Fruit fly (Drosophila melanogaster) whole organism, embryonic: ENCODE measurements around the gene heix.

Source experiments
- B-H2 ChIP-seq: fragments of 200-800 bp; sonication (Bioruptor generic); optimal IDR thresholded peaks from 2 replicates; lab custom pipeline; 2018; ENCODE audit warnings: missing biosample characterization, mild to moderate bottlenecking, missing genetic modification characterization
- Blimp-1 ChIP-seq: fragments of 200-800 bp; sonication (Bioruptor generic); optimal IDR thresholded peaks from 3 replicates; lab custom pipeline; 2018; ENCODE audit warnings: missing biosample characterization, missing genetic modification characterization, mild to moderate bottlenecking, moderate library complexity, missing genetic modification reagents
- CG11456 ChIP-seq: fragments of 200-800 bp; sonication (Bioruptor generic); IDR thresholded peaks from 3 replicates; pipeline ENCODE4 v1.3.6; 2022; ENCODE audit warnings: missing biosample characterization, missing genetic modification characterization
- CG13123 ChIP-seq: fragments of 200-800 bp; sonication (Bioruptor generic); optimal IDR thresholded peaks from 2 replicates; lab custom pipeline; 2016; ENCODE audit warnings: missing biosample characterization, missing genetic modification characterization
- CG14014 ChIP-seq: fragments of 200-800 bp; sonication (Bioruptor generic); IDR thresholded peaks from 2 replicates; pipeline ENCODE4 v1.3.6; 2022; ENCODE audit warnings: missing biosample characterization, missing genetic modification characterization
- CG15011 ChIP-seq: fragments of 200-800 bp; sonication (Bioruptor generic); optimal IDR thresholded peaks from 3 replicates; lab custom pipeline; 2018; ENCODE audit warnings: missing biosample characterization, mild to moderate bottlenecking, missing genetic modification characterization
- CG1603 ChIP-seq: fragments of 200-800 bp; sonication (Bioruptor generic); optimal IDR thresholded peaks from 2 replicates; lab custom pipeline; 2019; ENCODE audit warnings: missing biosample characterization, mild to moderate bottlenecking, missing genetic modification characterization, moderate library complexity
- CG17361 ChIP-seq: fragments of 200-800 bp; sonication (Bioruptor generic); IDR thresholded peaks from 3 replicates; pipeline ENCODE4 v1.3.6; 2022; ENCODE audit warnings: missing biosample characterization, missing genetic modification characterization
- CG17385 ChIP-seq: fragments of 200-800 bp; sonication (Bioruptor generic); optimal IDR thresholded peaks from 3 replicates; lab custom pipeline; 2018; ENCODE audit warnings: missing biosample characterization, mild to moderate bottlenecking, missing genetic modification characterization
- CG31224 ChIP-seq: fragments of 200-800 bp; sonication (Bioruptor generic); IDR thresholded peaks from 2 replicates; pipeline ENCODE4 v1.3.6; 2022; ENCODE audit warnings: missing biosample characterization, missing genetic modification characterization
- CG3163 ChIP-seq: fragments of 200-800 bp; sonication (Bioruptor generic); optimal IDR thresholded peaks from 3 replicates; lab custom pipeline; 2016; ENCODE audit warnings: missing biosample characterization, missing genetic modification characterization
- CG4424 ChIP-seq: fragments of 200-800 bp; sonication (Bioruptor generic); optimal IDR thresholded peaks from 3 replicates; lab custom pipeline; 2016; ENCODE audit warnings: missing biosample characterization, missing genetic modification characterization
- CG6791 ChIP-seq: fragments of 200-800 bp; sonication (Bioruptor generic); IDR thresholded peaks from 3 replicates; pipeline ENCODE4 v1.3.6; 2022; ENCODE audit warnings: missing biosample characterization, missing genetic modification characterization; ENCODE audit not compliant: partially characterized antibody
- CG7786 ChIP-seq: fragments of 200-800 bp; sonication (Bioruptor generic); optimal IDR thresholded peaks from 2 replicates; lab custom pipeline; 2016; ENCODE audit warnings: missing biosample characterization, missing genetic modification characterization
- CG8478 ChIP-seq: fragments of >200 bp; optimal IDR thresholded peaks from 2 replicates; lab custom pipeline; 2018
- CG9876 ChIP-seq: fragments of 200-800 bp; sonication (Bioruptor generic); optimal IDR thresholded peaks from 2 replicates; lab custom pipeline; 2016; ENCODE audit warnings: missing biosample characterization, missing genetic modification characterization
- Deaf1 ChIP-seq: fragments of 200-800 bp; optimal IDR thresholded peaks from 3 replicates; lab custom pipeline; 2019; ENCODE audit warnings: missing biosample characterization, mild to moderate bottlenecking, missing genetic modification characterization, moderate library complexity
- Dll ChIP-seq: fragments of 200-800 bp; sonication (Bioruptor generic); IDR thresholded peaks from 4 replicates; pipeline ENCODE4 v1.3.6; 2022; ENCODE audit warnings: missing biosample characterization, missing genetic modification characterization; ENCODE audit not compliant: partially characterized antibody
- Ets97D ChIP-seq: fragments of 200-800 bp; sonication (Bioruptor generic); optimal IDR thresholded peaks from 3 replicates; lab custom pipeline; 2016; ENCODE audit warnings: missing biosample characterization, missing genetic modification characterization
- HLH4C ChIP-seq: fragments of 200-800 bp; sonication (Bioruptor generic); IDR thresholded peaks from 3 replicates; pipeline ENCODE4 v1.3.6; 2022; ENCODE audit warnings: missing biosample characterization, missing genetic modification characterization; ENCODE audit not compliant: partially characterized antibody
- HLHmδ ChIP-seq: fragments of 200-800 bp; sonication (Bioruptor generic); optimal IDR thresholded peaks from 2 replicates; lab custom pipeline; 2018; ENCODE audit warnings: missing biosample characterization, mild to moderate bottlenecking, missing genetic modification characterization, moderate library complexity
- Lim3 ChIP-seq: fragments of 200-800 bp; sonication (Bioruptor generic); IDR thresholded peaks from 2 replicates; pipeline ENCODE4 v1.3.6; 2022; ENCODE audit warnings: missing biosample characterization, missing genetic modification characterization
- MBD-R2 ChIP-seq: fragments of 200-800 bp; sonication (Bioruptor generic); IDR thresholded peaks from 2 replicates; pipeline ENCODE4 v1.3.6; 2022; ENCODE audit warnings: missing biosample characterization, missing genetic modification characterization
- Mad ChIP-seq: fragments of 200-800 bp; sonication (Bioruptor generic); optimal IDR thresholded peaks from 2 replicates; lab custom pipeline; 2016; ENCODE audit warnings: missing biosample characterization, missing genetic modification characterization
- Meics ChIP-seq: fragments of 200-800 bp; sonication (Bioruptor generic); optimal IDR thresholded peaks from 2 replicates; lab custom pipeline; 2017; ENCODE audit warnings: missing biosample characterization, mild to moderate bottlenecking, missing genetic modification characterization
- Nf-YC ChIP-seq: fragments of 200-800 bp; optimal IDR thresholded peaks from 3 replicates; lab custom pipeline; 2019; ENCODE audit warnings: missing biosample characterization, mild to moderate bottlenecking, missing genetic modification characterization, moderate library complexity
- NfI ChIP-seq: fragments of 200-800 bp; sonication (Bioruptor generic); optimal IDR thresholded peaks from 3 replicates; lab custom pipeline; 2018; ENCODE audit warnings: missing biosample characterization, mild to moderate bottlenecking, missing genetic modification characterization, moderate library complexity
- Rfx ChIP-seq: fragments of 200-800 bp; sonication (Bioruptor generic); IDR thresholded peaks from 2 replicates; pipeline ENCODE4 v1.3.6; 2022; ENCODE audit warnings: missing biosample characterization, missing genetic modification characterization
- Sry-δ ChIP-seq: fragments of 200-800 bp; sonication (Bioruptor generic); optimal IDR thresholded peaks from 2 replicates; lab custom pipeline; 2016; ENCODE audit warnings: missing biosample characterization, missing genetic modification characterization
- ase ChIP-seq: fragments of 200-800 bp; sonication (Bioruptor generic); IDR thresholded peaks from 3 replicates; pipeline ENCODE4 v1.3.6; 2022; ENCODE audit warnings: missing biosample characterization, missing genetic modification characterization
- croc ChIP-seq: fragments of 200-800 bp; sonication (Bioruptor generic); conservative IDR thresholded peaks from 3 replicates; pipeline ENCODE4 v1.3.6; 2022; ENCODE audit warnings: missing biosample characterization, missing genetic modification characterization
- crp ChIP-seq, 2 experiments: fragments of 200-800 bp; sonication (Bioruptor generic); optimal IDR thresholded peaks; 2 replicates in 1 of 2; 3 replicates in 1 of 2; lab custom pipeline; 2017; ENCODE audit warnings: missing biosample characterization in 2 of 2, missing genetic modification characterization in 2 of 2, mild to moderate bottlenecking in 1 of 2, moderate library complexity in 1 of 2
- dan ChIP-seq: fragments of 200-800 bp; sonication (Bioruptor generic); IDR thresholded peaks from 2 replicates; pipeline ENCODE4 v1.3.6; 2022; ENCODE audit warnings: missing biosample characterization, missing genetic modification characterization
- disco-r ChIP-seq: fragments of 200-800 bp; sonication (Bioruptor generic); optimal IDR thresholded peaks from 2 replicates; lab custom pipeline; 2016; ENCODE audit warnings: missing biosample characterization, missing genetic modification characterization
- fd102C ChIP-seq: fragments of 200-800 bp; sonication (Bioruptor generic); optimal IDR thresholded peaks from 2 replicates; lab custom pipeline; 2018; ENCODE audit warnings: missing biosample characterization, mild to moderate bottlenecking, missing genetic modification characterization, moderate library complexity
- ham ChIP-seq: fragments of 200-800 bp; sonication (Bioruptor generic); IDR thresholded peaks from 2 replicates; pipeline ENCODE4 v1.3.6; 2022; ENCODE audit warnings: missing biosample characterization, missing genetic modification characterization
- mld ChIP-seq: fragments of 200-800 bp; sonication (Bioruptor generic); IDR thresholded peaks from 3 replicates; pipeline ENCODE4 v1.3.6; 2022; ENCODE audit warnings: missing biosample characterization, missing genetic modification characterization; ENCODE audit not compliant: partially characterized antibody
- nerfin-2 ChIP-seq: fragments of 200-800 bp; sonication (Bioruptor generic); IDR thresholded peaks from 2 replicates; pipeline ENCODE4 v1.3.6; 2022; ENCODE audit warnings: missing biosample characterization, missing genetic modification characterization; ENCODE audit not compliant: partially characterized antibody
- nom ChIP-seq: fragments of 200-800 bp; sonication (Bioruptor generic); optimal IDR thresholded peaks from 2 replicates; lab custom pipeline; 2017; ENCODE audit warnings: missing biosample characterization, missing genetic modification characterization, mild to moderate bottlenecking, moderate library complexity, missing genetic modification reagents
- odd ChIP-seq: fragments of 200-800 bp; sonication (Bioruptor generic); optimal IDR thresholded peaks from 2 replicates; lab custom pipeline; 2017; ENCODE audit warnings: missing biosample characterization, mild to moderate bottlenecking, missing genetic modification characterization
- pita ChIP-seq: fragments of 200-800 bp; sonication (Bioruptor generic); optimal IDR thresholded peaks from 2 replicates; lab custom pipeline; 2017; ENCODE audit warnings: missing biosample characterization, mild to moderate bottlenecking, missing genetic modification characterization
- sc ChIP-seq, 3 experiments: fragments of >200 bp in 2 of 3; fragments of 200-800 bp in 1 of 3; sonication (Bioruptor generic) in 1 of 3; optimal IDR thresholded peaks; 2 replicates in 2 of 3; 3 replicates in 1 of 3; lab custom pipeline; 2017; ENCODE audit warnings: mild to moderate bottlenecking in 1 of 3, missing biosample characterization in 1 of 3, missing genetic modification characterization in 1 of 3, missing genetic modification reagents in 1 of 3
- shn ChIP-seq: fragments of 200-800 bp; sonication (Bioruptor generic); optimal IDR thresholded peaks from 3 replicates; lab custom pipeline; 2016; ENCODE audit warnings: missing biosample characterization, missing genetic modification characterization
- sisA ChIP-seq: fragments of 200-800 bp; sonication (Bioruptor generic); IDR thresholded peaks from 2 replicates; pipeline ENCODE4 v1.3.6; 2022; ENCODE audit warnings: missing biosample characterization, missing genetic modification characterization
- slou ChIP-seq: fragments of 200-800 bp; sonication (Bioruptor generic); optimal IDR thresholded peaks from 3 replicates; lab custom pipeline; 2016; ENCODE audit warnings: missing biosample characterization, missing genetic modification characterization
- so ChIP-seq: fragments of 200-800 bp; sonication (Bioruptor generic); IDR thresholded peaks from 3 replicates; pipeline ENCODE4 v1.3.6; 2022; ENCODE audit warnings: missing biosample characterization, missing genetic modification characterization
- tgo ChIP-seq: fragments of 200-800 bp; sonication (Bioruptor generic); IDR thresholded peaks from 3 replicates; pipeline ENCODE4 v1.3.6; 2022; ENCODE audit warnings: missing biosample characterization, missing genetic modification characterization
- tx ChIP-seq: fragments of 200-800 bp; sonication (Bioruptor generic); optimal IDR thresholded peaks from 2 replicates; lab custom pipeline; 2016; ENCODE audit warnings: missing biosample characterization, missing genetic modification characterization

The heix gene

dm6 chr2L:16325515-16326257 is 26.0 kb upstream of the heix start, which contains the start of gene cact (continued):
- TF ChIP-seq B-H2 (GFP tag; lab: Kevin White, UChicago) (peak; percentile 89), Mad (GFP tag; lab: Kevin White, UChicago) (peak; percentile 94), Deaf1 (tag; lab: Kevin White, UChicago) (peak; percentile 73), pita (GFP tag; lab: Kevin White, UChicago) (no peak), CG17385 (GFP tag; lab: Kevin White, UChicago) (peak; percentile 78), CG6791 (0 out of 3 replicates have a peak, but pooled peaks have one; percentile 12), CG7786 (GFP tag; lab: Kevin White, UChicago) (peak; percentile 95), mld (GFP tag; lab: Robert Waterston, UW) (no peak), CG3163 (peak; percentile 80), CG14014 (peak; percentile 85), fd102C (peak; percentile 49), CG8478 (no peak), Ets97D (GFP tag; lab: Kevin White, UChicago) (peak; percentile 91), CG11456 (GFP tag; lab: Robert Waterston, UW) (peak; percentile 91), CG31224 (GFP tag; lab: Robert Waterston, UW) (peak; percentile 82), CG15011 (GFP tag; lab: Kevin White, UChicago) (peak; percentile 85), Rfx (GFP tag; lab: Robert Waterston, UW) (peak; percentile 93), odd (peak; percentile 72), tgo (GFP tag; lab: Robert Waterston, UW) (peak; percentile 90), Blimp-1 (GFP tag; lab: Kevin White, UChicago) (peak; percentile 89), sc (optimal IDR thresholded peaks at IDR 0.05; lab: Kevin White, UChicago) (no peak), sc (GFP tag; optimal IDR thresholded peaks at IDR 0.05; lab: Kevin White, UChicago) (peak; percentile 85), NfI (GFP tag; lab: Kevin White, UChicago) (peak; percentile 92), MBD-R2 (GFP tag; lab: Robert Waterston, UW) (peak; percentile 72), slou (peak; percentile 82), dan (no peak), CG13123 (GFP tag; lab: Kevin White, UChicago) (peak; percentile 87), HLH4C (no peak; the same call in 2 of the 3 replicates), Lim3 (0 out of 2 replicates have a peak, but pooled peaks have one; percentile 55), crp (GFP tag; optimal IDR thresholded peaks at IDR 0.05; lab: Kevin White, UChicago) (peak; percentile 18 to 72), disco-r (GFP tag; lab: Kevin White, UChicago) (peak; percentile 92), Sry-δ (GFP tag; lab: Kevin White, UChicago) (peak; percentile 80), croc (GFP tag; lab: Robert Waterston, UW) (peak; percentile 72), HLHmδ (peak; percentile 72), Dll (GFP tag; lab: Robert Waterston, UW) (peak; percentile 66), nom (GFP tag; lab: Kevin White, UChicago) (peak; percentile 73), ase (GFP tag; lab: Robert Waterston, UW) (peak; percentile 89), CG17361 (peak; percentile 93), CG9876 (GFP tag; lab: Kevin White, UChicago) (peak; percentile 89), sisA (peak; percentile 88), CG1603 (tag; lab: Kevin White, UChicago) (peak; percentile 50), so (peak; percentile 92), tx (GFP tag; lab: Kevin White, UChicago) (peak; percentile 95), CG4424 (GFP tag; lab: Kevin White, UChicago) (peak; percentile 92), Nf-YC (tag; lab: Kevin White, UChicago) (peak; percentile 84), Meics (GFP tag; lab: Kevin White, UChicago) (peak; percentile 92), shn (GFP tag; lab: Kevin White, UChicago) (peak; percentile 91), nerfin-2 (no peak), ham (GFP tag; lab: Robert Waterston, UW) (peak; percentile 65; the same call in 1 of the 2 replicates)
